Fruit fly (Drosophila melanogaster) whole organism, embryonic: Measurements from ENCODE around the gene mrva.

ENCODE experiments used
- BtbVII ChIP-seq: fragments of 200-800 bp; sonication (Bioruptor generic); optimal IDR thresholded peaks from 3 replicates; lab custom pipeline; 2017; ENCODE audit warnings: missing biosample characterization, mild to moderate bottlenecking, missing genetic modification characterization
- C15 ChIP-seq: fragments of 200-800 bp; sonication (Bioruptor generic); IDR thresholded peaks from 3 replicates; pipeline ENCODE4 v1.3.6; 2022; ENCODE audit warnings: missing biosample characterization, missing genetic modification characterization
- CG14050 ChIP-seq: fragments of 200-800 bp; sonication (Bioruptor generic); IDR thresholded peaks from 3 replicates; pipeline ENCODE4 v1.3.6; 2022; ENCODE audit warnings: missing biosample characterization, missing genetic modification characterization
- CG15073 ChIP-seq: fragments of 200-800 bp; sonication (Bioruptor generic); optimal IDR thresholded peaks from 2 replicates; lab custom pipeline; 2016; ENCODE audit warnings: missing biosample characterization, missing genetic modification characterization
- CG1602 ChIP-seq: fragments of 200-800 bp; sonication (Bioruptor generic); optimal IDR thresholded peaks from 3 replicates; lab custom pipeline; 2016; ENCODE audit warnings: missing biosample characterization, missing genetic modification characterization
- CG1647 ChIP-seq: fragments of 200-800 bp; sonication (Bioruptor generic); optimal IDR thresholded peaks from 3 replicates; lab custom pipeline; 2016; ENCODE audit warnings: missing biosample characterization, missing genetic modification characterization
- CG2199 ChIP-seq: fragments of 200-800 bp; sonication (Bioruptor generic); IDR thresholded peaks from 3 replicates; pipeline ENCODE4 v1.3.6; 2022; ENCODE audit warnings: missing biosample characterization, missing genetic modification characterization
- CG32532 ChIP-seq: fragments of 200-800 bp; sonication (Bioruptor generic); IDR thresholded peaks from 2 replicates; pipeline ENCODE4 v1.3.6; 2022; ENCODE audit warnings: missing biosample characterization, missing genetic modification characterization
- CG34376 ChIP-seq: fragments of 200-800 bp; sonication (Bioruptor generic); optimal IDR thresholded peaks from 2 replicates; lab custom pipeline; 2018; ENCODE audit warnings: missing biosample characterization, mild to moderate bottlenecking, missing genetic modification characterization
- CG43689 ChIP-seq: fragments of 200-800 bp; sonication (Bioruptor generic); IDR thresholded peaks from 2 replicates; pipeline ENCODE4 v1.3.6; 2022; ENCODE audit warnings: missing biosample characterization, missing genetic modification characterization
- CG6254 ChIP-seq: fragments of 200-800 bp; sonication (Bioruptor generic); optimal IDR thresholded peaks from 3 replicates; lab custom pipeline; 2017; ENCODE audit warnings: mild to moderate bottlenecking, missing biosample characterization, missing genetic modification reagents, missing genetic modification characterization
- CG6765 ChIP-seq: fragments of 200-800 bp; sonication (Bioruptor generic); optimal IDR thresholded peaks from 3 replicates; lab custom pipeline; 2017; ENCODE audit warnings: missing biosample characterization, mild to moderate bottlenecking, missing genetic modification characterization
- CG7963 ChIP-seq: fragments of 200-800 bp; sonication (Bioruptor generic); IDR thresholded peaks from 3 replicates; pipeline ENCODE4 v1.3.6; 2022; ENCODE audit warnings: missing biosample characterization, missing genetic modification characterization; ENCODE audit not compliant: partially characterized antibody
- CG8089 ChIP-seq: fragments of 200-800 bp; sonication (Bioruptor generic); optimal IDR thresholded peaks from 3 replicates; lab custom pipeline; 2016; ENCODE audit warnings: missing biosample characterization, missing genetic modification characterization
- Dad ChIP-seq: fragments of 200-800 bp; sonication (Bioruptor generic); optimal IDR thresholded peaks from 3 replicates; lab custom pipeline; 2016; ENCODE audit warnings: missing biosample characterization, missing genetic modification characterization
- Deaf1 ChIP-seq: fragments of 200-800 bp; optimal IDR thresholded peaks from 3 replicates; lab custom pipeline; 2019; ENCODE audit warnings: missing biosample characterization, mild to moderate bottlenecking, missing genetic modification characterization, moderate library complexity
- Fer1 ChIP-seq: fragments of 200-800 bp; sonication (Bioruptor generic); optimal IDR thresholded peaks from 2 replicates; lab custom pipeline; 2017; ENCODE audit warnings: missing biosample characterization, mild to moderate bottlenecking, missing genetic modification characterization
- Fer2 ChIP-seq: fragments of 200-800 bp; sonication (Bioruptor generic); optimal IDR thresholded peaks from 2 replicates; lab custom pipeline; 2018; ENCODE audit warnings: missing biosample characterization, mild to moderate bottlenecking, missing genetic modification characterization, moderate library complexity
- HLH3B ChIP-seq: fragments of 200-800 bp; sonication (Bioruptor generic); IDR thresholded peaks from 2 replicates; pipeline ENCODE4 v1.3.6; 2022; ENCODE audit warnings: missing biosample characterization, missing genetic modification characterization
- NFAT ChIP-seq: fragments of 200-800 bp; sonication (Bioruptor generic); IDR thresholded peaks from 2 replicates; pipeline ENCODE4 v1.3.6; 2022; ENCODE audit warnings: missing biosample characterization, missing genetic modification characterization
- Nf-YA ChIP-seq: fragments of 200-800 bp; sonication (Bioruptor generic); IDR thresholded peaks from 2 replicates; pipeline ENCODE4 v1.3.6; 2022; ENCODE audit warnings: missing biosample characterization, missing genetic modification characterization
- Optix ChIP-seq: fragments of 200-800 bp; sonication (Bioruptor generic); IDR thresholded peaks from 3 replicates; pipeline ENCODE4 v1.3.6; 2022; ENCODE audit warnings: missing biosample characterization, missing genetic modification characterization
- Ptx1 ChIP-seq: fragments of 200-800 bp; sonication (Bioruptor generic); IDR thresholded peaks from 2 replicates; pipeline ENCODE4 v1.3.6; 2022; ENCODE audit warnings: missing biosample characterization, missing genetic modification characterization
- Usf ChIP-seq: fragments of 200-800 bp; sonication (Bioruptor generic); optimal IDR thresholded peaks from 2 replicates; lab custom pipeline; 2017; ENCODE audit warnings: missing genotype, missing biosample characterization, missing genetic modification characterization
- ab ChIP-seq: fragments of 200-800 bp; sonication (Bioruptor generic); optimal IDR thresholded peaks from 2 replicates; lab custom pipeline; 2016; ENCODE audit warnings: missing biosample characterization, missing genetic modification characterization
- ac ChIP-seq: fragments of 200-800 bp; sonication (Bioruptor generic); optimal IDR thresholded peaks from 3 replicates; lab custom pipeline; 2017; ENCODE audit warnings: missing biosample characterization, mild to moderate bottlenecking, missing genetic modification characterization
- al ChIP-seq: fragments of 200-800 bp; sonication (Bioruptor generic); IDR thresholded peaks from 2 replicates; pipeline ENCODE4 v1.3.6; 2022; ENCODE audit warnings: missing biosample characterization, missing genetic modification characterization
- cad ChIP-seq: fragments of >200 bp; optimal IDR thresholded peaks from 2 replicates; lab custom pipeline; 2017; ENCODE audit warnings: missing biosample characterization, missing genetic modification characterization
- esg ChIP-seq: fragments of 200-800 bp; sonication (Bioruptor generic); conservative IDR thresholded peaks from 2 replicates; pipeline ENCODE4 v1.3.6; 2022; ENCODE audit warnings: missing biosample characterization, missing genetic modification characterization
- exex ChIP-seq: fragments of 200-800 bp; sonication (Bioruptor generic); optimal IDR thresholded peaks from 4 replicates; lab custom pipeline; 2018; ENCODE audit warnings: missing biosample characterization, mild to moderate bottlenecking, missing genetic modification characterization, moderate library complexity
- gem ChIP-seq: fragments of 200-800 bp; sonication (Bioruptor generic); optimal IDR thresholded peaks from 2 replicates; lab custom pipeline; 2019; ENCODE audit warnings: missing biosample characterization, mild to moderate bottlenecking, missing genetic modification characterization, moderate library complexity
- jigr1 ChIP-seq: fragments of 200-800 bp; sonication (Bioruptor generic); IDR thresholded peaks from 3 replicates; pipeline ENCODE4 v1.3.6; 2022; ENCODE audit warnings: missing biosample characterization, missing genetic modification characterization
- knrl ChIP-seq: fragments of 200-800 bp; sonication (Bioruptor generic); IDR thresholded peaks from 3 replicates; pipeline ENCODE4 v1.3.6; 2022; ENCODE audit warnings: missing biosample characterization, missing genetic modification characterization; ENCODE audit not compliant: partially characterized antibody
- mirr ChIP-seq: fragments of 200-800 bp; sonication (Bioruptor generic); optimal IDR thresholded peaks from 3 replicates; lab custom pipeline; 2018; ENCODE audit warnings: missing biosample characterization, mild to moderate bottlenecking, missing genetic modification characterization
- nmo ChIP-seq: fragments of 200-800 bp; sonication (Bioruptor generic); optimal IDR thresholded peaks from 2 replicates; lab custom pipeline; 2018; ENCODE audit warnings: missing biosample characterization, mild to moderate bottlenecking, missing genetic modification characterization, moderate library complexity
- pfk ChIP-seq: fragments of 200-800 bp; sonication (Bioruptor generic); optimal IDR thresholded peaks from 2 replicates; lab custom pipeline; 2018; ENCODE audit warnings: missing biosample characterization, mild to moderate bottlenecking, missing genetic modification characterization, moderate library complexity
- prd ChIP-seq, 3 experiments: fragments of >200 bp in 2 of 3; fragments of 200-800 bp in 1 of 3; sonication (Bioruptor generic) in 1 of 3; optimal IDR thresholded peaks in 2 of 3; IDR thresholded peaks in 1 of 3; 2 replicates in 2 of 3; 3 replicates in 1 of 3; pipeline versions ENCODE4 v1.3.6 to Lab custom; 2017 to 2022; ENCODE audit warnings: missing biosample characterization in 1 of 3, missing genetic modification characterization in 1 of 3
- pros ChIP-seq: fragments of 200-800 bp; sonication (Bioruptor generic); optimal IDR thresholded peaks from 3 replicates; lab custom pipeline; 2019; ENCODE audit warnings: missing biosample characterization, mild to moderate bottlenecking, missing genetic modification characterization, moderate library complexity
- pzg ChIP-seq: fragments of 200-800 bp; sonication (Bioruptor generic); optimal IDR thresholded peaks from 3 replicates; lab custom pipeline; 2018; ENCODE audit warnings: missing biosample characterization, mild to moderate bottlenecking, missing genetic modification characterization, moderate library complexity
- rib ChIP-seq: fragments of 200-800 bp; sonication (Bioruptor generic); IDR thresholded peaks from 2 replicates; pipeline ENCODE4 v1.3.6; 2022; ENCODE audit warnings: missing biosample characterization, missing genetic modification characterization
- row ChIP-seq: fragments of 200-800 bp; sonication (Bioruptor generic); IDR thresholded peaks from 3 replicates; pipeline ENCODE4 v1.3.6; 2022; ENCODE audit warnings: missing biosample characterization, missing genetic modification characterization
- sd ChIP-seq: fragments of 200-800 bp; sonication (Bioruptor generic); optimal IDR thresholded peaks from 3 replicates; lab custom pipeline; 2018; ENCODE audit warnings: missing biosample characterization, mild to moderate bottlenecking, missing genetic modification characterization, moderate library complexity
- sob ChIP-seq: fragments of 200-800 bp; sonication (Bioruptor generic); IDR thresholded peaks from 2 replicates; pipeline ENCODE4 v1.3.6; 2022; ENCODE audit warnings: missing biosample characterization, missing genetic modification characterization
- sug ChIP-seq: fragments of 200-800 bp; optimal IDR thresholded peaks from 2 replicates; lab custom pipeline; 2019; ENCODE audit warnings: missing biosample characterization, mild to moderate bottlenecking, missing genetic modification characterization, moderate library complexity
- trh ChIP-seq: fragments of 200-800 bp; sonication (Bioruptor generic); optimal IDR thresholded peaks from 2 replicates; lab custom pipeline; 2016; ENCODE audit warnings: missing biosample characterization, missing genetic modification characterization
- tup ChIP-seq: fragments of 200-800 bp; sonication (Bioruptor generic); optimal IDR thresholded peaks from 2 replicates; lab custom pipeline; 2016; ENCODE audit warnings: missing biosample characterization, mild to moderate bottlenecking, missing genetic modification characterization, moderate library complexity
- wek ChIP-seq: fragments of 200-800 bp; sonication (Bioruptor generic); optimal IDR thresholded peaks from 3 replicates; lab custom pipeline; 2018; ENCODE audit warnings: missing biosample characterization, mild to moderate bottlenecking, missing genetic modification characterization, moderate library complexity

mrva gene

dm6 chr3L:7376830-7377229 lies 48.2 kb upstream of the mrva start:
- TF ChIP-seq CG34376 (GFP tag; lab: Kevin White, UChicago) (peak; percentile 36), sug (tag; lab: Kevin White, UChicago) (peak; percentile 29), al (GFP tag; lab: Robert Waterston, UW) (no peak), BtbVII (GFP tag; lab: Kevin White, UChicago) (peak; percentile 44), exex (tag; lab: Kevin White, UChicago) (peak; percentile 83), mirr (GFP tag; lab: Kevin White, UChicago) (peak; percentile 71), CG1647 (GFP tag; lab: Kevin White, UChicago) (no peak)

- TF ChIP-seq exex (tag; lab: Kevin White, UChicago) (peak; percentile 60), C15 (GFP tag; lab: Robert Waterston, UW) (no peak), mirr (GFP tag; lab: Kevin White, UChicago) (peak; percentile 67), Ptx1 (GFP tag; lab: Robert Waterston, UW) (no peak), nmo (GFP tag; lab: Kevin White, UChicago) (no peak), Optix (GFP tag; lab: Robert Waterston, UW) (no peak), Fer2 (tag; lab: Kevin White, UChicago) (no peak)
Observed at dm6 chr3L:7376151-7376550, 47.5 kb upstream of the mrva start.

- TF ChIP-seq prd (optimal IDR thresholded peaks at IDR 0.05; lab: Kevin White, UChicago): no peak
- TF ChIP-seq prd (GFP tag; IDR thresholded peaks at IDR 0.05; lab: Robert Waterston, UW): no peak
- no peak for TF ChIP-seq rib (GFP tag; lab: Robert Waterston, UW)
- 0 out of 3 replicates have a peak, but pooled peaks have one; percentile 22 for TF ChIP-seq CG2199 (GFP tag; lab: Robert Waterston, UW)
- TF ChIP-seq Nf-YA: no peak
- no peak for TF ChIP-seq pros (GFP tag; lab: Kevin White, UChicago)
- TF ChIP-seq tup: no peak
- TF ChIP-seq CG15073: no peak
- no peak for TF ChIP-seq pzg
- TF ChIP-seq sob (GFP tag; lab: Robert Waterston, UW): no peak
- TF ChIP-seq CG32532 (GFP tag; lab: Robert Waterston, UW): no peak
- no peak for TF ChIP-seq Fer1 (GFP tag; lab: Kevin White, UChicago)
- TF ChIP-seq Usf: no peak
- no peak for TF ChIP-seq gem (tag; lab: Kevin White, UChicago)
- no peak for TF ChIP-seq CG43689 (GFP tag; lab: Robert Waterston, UW)
- no peak for TF ChIP-seq pfk (GFP tag; lab: Kevin White, UChicago)
- TF ChIP-seq ab: no peak
- no peak for TF ChIP-seq CG1602
- no peak for TF ChIP-seq jigr1 (GFP tag; lab: Robert Waterston, UW)
- TF ChIP-seq trh: no peak
- TF ChIP-seq CG8089: no peak
- peak; percentile 80 for TF ChIP-seq cad
- TF ChIP-seq ac (GFP tag; lab: Kevin White, UChicago): peak; percentile 28
- TF ChIP-seq sug (tag; lab: Kevin White, UChicago): no peak
- TF ChIP-seq knrl (GFP tag; lab: Robert Waterston, UW): no peak
- no peak for TF ChIP-seq sd (tag; lab: Kevin White, UChicago)
- TF ChIP-seq CG7963: no peak
- TF ChIP-seq wek (GFP tag; lab: Kevin White, UChicago): no peak
- no peak for TF ChIP-seq CG14050 (GFP tag; lab: Robert Waterston, UW)
- no peak for TF ChIP-seq CG6254 (GFP tag; lab: Kevin White, UChicago)
- no peak for TF ChIP-seq Deaf1 (tag; lab: Kevin White, UChicago)
- no peak for TF ChIP-seq Dad (GFP tag; lab: Kevin White, UChicago)
- TF ChIP-seq NFAT: no peak
- no peak for TF ChIP-seq esg (GFP tag; lab: Robert Waterston, UW)
- no peak for TF ChIP-seq CG6765 (GFP tag; lab: Kevin White, UChicago)
- TF ChIP-seq HLH3B (GFP tag; lab: Robert Waterston, UW): no peak
- peak; percentile 42; the same call in 2 of the 3 replicates for TF ChIP-seq row (GFP tag; lab: Robert Waterston, UW)
Observed at dm6 chr3L:7371290-7371689, 42.6 kb upstream of the mrva start.
